Worm (Caenorhabditis elegans): ENCODE data around the gene F02E11.4.
"Not testable (repeated sequence)": the region's sequence is repeated elsewhere in the genome, so short reads cannot be mapped to it uniquely, and the experiment has no call there.

The F02E11.4 gene

DNA sequence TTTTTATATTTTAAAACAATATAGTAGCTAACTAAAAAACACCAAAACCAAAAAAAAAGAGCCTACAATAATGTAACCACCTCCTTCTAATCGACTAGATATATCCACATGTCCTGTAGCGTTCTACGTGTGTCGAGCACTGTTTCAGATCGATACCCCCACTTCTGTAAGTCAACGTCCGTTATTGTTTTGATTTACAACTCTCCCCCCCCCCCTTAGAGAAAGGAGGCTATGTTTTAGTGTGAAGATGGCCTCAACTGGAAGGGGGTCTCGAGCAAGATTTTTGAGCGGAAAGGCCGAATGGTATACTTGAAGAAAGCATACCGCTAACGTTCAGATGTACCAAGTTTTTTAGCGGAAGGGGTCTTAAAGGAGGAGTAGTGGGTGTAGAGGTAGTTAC, at the start of gene F02E11.4:
Gene F02E11.4, minus strand, starts transcription at position 101 of the 400 bp plus-strand sequence.
- no peak for TF ChIP-seq him-1 (tag; optimal IDR thresholded peaks at IDR 0.05)
- no peak for TF ChIP-seq W03F9.2 (tag; optimal IDR thresholded peaks at IDR 0.05)
- TF ChIP-seq dao-5 (tag; optimal IDR thresholded peaks at IDR 0.05): no peak

DNA sequence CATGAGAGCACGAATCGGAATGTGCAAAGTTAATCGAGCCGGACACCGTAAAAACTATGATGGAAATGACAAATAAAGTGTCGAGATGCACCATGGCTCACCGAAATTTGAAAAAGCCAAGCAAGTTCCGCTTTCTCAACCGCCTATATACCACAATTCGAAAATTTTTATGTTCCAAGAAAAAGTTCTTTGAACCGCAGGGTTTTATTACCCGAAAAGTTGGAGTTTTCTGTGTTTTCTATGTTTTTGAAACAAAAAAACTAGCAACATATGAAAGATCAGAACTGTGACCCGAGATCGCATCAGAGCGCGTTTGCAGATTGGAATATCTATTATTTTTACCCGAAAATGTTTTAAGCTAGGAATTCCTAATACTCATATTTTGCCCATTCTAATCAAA, 49.5 kb upstream of the F02E11.4 start, which contains the start of gene Y46D2A.3:
Gene Y46D2A.3, minus strand, starts transcription at position 101 of the 400 bp plus-strand sequence.
- TF ChIP-seq dao-5 (tag; optimal IDR thresholded peaks at IDR 0.05) (no peak), W03F9.2 (tag; optimal IDR thresholded peaks at IDR 0.05) (no peak), him-1 (tag; optimal IDR thresholded peaks at IDR 0.05) (no peak)

DNA sequence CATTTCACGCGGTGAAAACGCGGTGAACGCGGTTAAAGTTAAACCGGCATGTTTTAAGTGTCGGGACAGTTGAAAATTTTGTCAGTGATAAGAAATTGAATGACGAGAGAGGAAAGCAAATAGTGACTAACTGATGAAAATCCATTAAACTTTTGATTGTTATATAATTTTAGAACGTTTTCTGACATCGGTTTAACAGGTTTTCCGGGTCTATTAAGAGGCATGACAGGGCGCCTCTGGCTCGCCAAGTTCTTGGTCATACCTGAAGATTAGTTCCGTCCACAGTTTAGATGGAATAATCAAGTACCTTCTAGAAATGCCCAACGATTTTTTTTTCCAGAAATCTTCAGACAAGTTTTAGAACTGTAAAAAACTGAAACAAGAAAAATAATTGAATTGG, 45.6 kb upstream of the F02E11.4 start, which contains the start of gene Y46D2A.2:
Gene Y46D2A.2, minus strand, starts transcription at position 101 of the 400 bp plus-strand sequence.
- TF ChIP-seq dao-5 (tag; optimal IDR thresholded peaks at IDR 0.05) (no peak), W03F9.2 (tag; optimal IDR thresholded peaks at IDR 0.05) (no peak), him-1 (tag; optimal IDR thresholded peaks at IDR 0.05) (no peak)

DNA sequence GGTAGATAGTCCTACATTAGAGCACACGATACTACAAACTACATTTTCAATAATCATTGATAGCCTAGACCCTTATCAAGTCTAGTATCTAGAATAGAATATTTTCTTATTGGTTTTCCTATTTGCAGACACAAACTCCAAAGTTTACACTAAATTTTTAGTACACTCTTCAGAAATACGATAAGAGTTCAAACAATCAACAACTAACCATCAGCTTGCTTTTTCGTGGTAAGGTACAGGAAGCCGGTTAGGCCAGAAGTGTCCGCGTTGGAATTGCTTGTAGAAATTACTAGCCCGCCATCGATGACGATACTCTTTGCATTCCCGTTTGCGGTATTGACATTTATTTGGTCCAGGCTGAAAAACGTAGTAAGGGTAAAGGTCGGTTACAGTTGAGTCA, 44.7 kb upstream of the F02E11.4 start, which contains the start of gene Y46D2A.1:
Gene Y46D2A.1, plus strand, starts transcription at position 301 of the 400 bp plus-strand sequence.
- TF ChIP-seq W03F9.2 (tag; optimal IDR thresholded peaks at IDR 0.05) (no peak), dao-5 (tag; optimal IDR thresholded peaks at IDR 0.05) (no peak), him-1 (tag; optimal IDR thresholded peaks at IDR 0.05) (no peak)

DNA sequence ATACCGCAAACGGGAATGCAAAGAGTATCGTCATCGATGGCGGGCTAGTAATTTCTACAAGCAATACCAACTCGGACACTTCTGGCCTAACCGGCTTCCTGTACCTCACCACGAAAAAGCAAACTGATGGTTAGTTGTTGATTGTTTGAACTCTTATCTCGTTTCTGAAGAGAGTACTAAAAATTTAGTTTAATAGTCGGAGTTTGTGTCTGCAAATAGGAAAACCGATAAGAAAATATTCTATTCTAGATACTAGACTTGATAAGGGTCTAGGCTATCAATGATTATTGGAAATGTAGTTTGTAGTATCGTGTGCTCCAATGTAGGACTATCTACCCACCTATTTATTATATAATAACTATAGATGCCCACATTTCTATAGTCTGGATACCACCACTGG, 41.3 kb upstream of the F02E11.4 start:
- TF ChIP-seq dao-5 (tag; optimal IDR thresholded peaks at IDR 0.05): no peak
- TF ChIP-seq W03F9.2 (tag; optimal IDR thresholded peaks at IDR 0.05): no peak
- TF ChIP-seq him-1 (tag; optimal IDR thresholded peaks at IDR 0.05): no peak

DNA sequence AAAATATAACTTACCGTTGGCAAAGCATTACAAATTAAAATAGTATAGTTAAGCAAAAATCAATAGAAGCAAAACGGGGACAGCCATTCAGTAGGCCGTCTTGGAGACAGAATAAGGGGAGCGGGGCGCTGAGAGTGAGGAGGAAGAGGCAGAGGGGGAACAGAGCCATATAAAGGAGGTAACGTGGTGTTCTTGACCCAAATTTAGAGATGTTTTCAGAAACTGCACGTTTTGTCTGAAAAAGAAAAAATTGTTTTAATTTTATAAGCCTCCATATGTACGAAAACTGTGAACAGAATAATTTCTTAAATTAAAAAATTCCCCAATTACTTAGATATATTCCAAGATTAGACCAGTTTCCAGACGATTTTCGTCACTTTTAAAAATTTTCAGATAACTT, 35.9 kb upstream of the F02E11.4 start, which contains the start of gene F39E9.6:
Gene F39E9.6, minus strand, starts transcription at position 101 of the 400 bp plus-strand sequence.
- TF ChIP-seq dao-5 (tag; optimal IDR thresholded peaks at IDR 0.05): no peak
- no peak for TF ChIP-seq him-1 (tag; optimal IDR thresholded peaks at IDR 0.05)
- TF ChIP-seq W03F9.2 (tag; optimal IDR thresholded peaks at IDR 0.05): no peak

DNA sequence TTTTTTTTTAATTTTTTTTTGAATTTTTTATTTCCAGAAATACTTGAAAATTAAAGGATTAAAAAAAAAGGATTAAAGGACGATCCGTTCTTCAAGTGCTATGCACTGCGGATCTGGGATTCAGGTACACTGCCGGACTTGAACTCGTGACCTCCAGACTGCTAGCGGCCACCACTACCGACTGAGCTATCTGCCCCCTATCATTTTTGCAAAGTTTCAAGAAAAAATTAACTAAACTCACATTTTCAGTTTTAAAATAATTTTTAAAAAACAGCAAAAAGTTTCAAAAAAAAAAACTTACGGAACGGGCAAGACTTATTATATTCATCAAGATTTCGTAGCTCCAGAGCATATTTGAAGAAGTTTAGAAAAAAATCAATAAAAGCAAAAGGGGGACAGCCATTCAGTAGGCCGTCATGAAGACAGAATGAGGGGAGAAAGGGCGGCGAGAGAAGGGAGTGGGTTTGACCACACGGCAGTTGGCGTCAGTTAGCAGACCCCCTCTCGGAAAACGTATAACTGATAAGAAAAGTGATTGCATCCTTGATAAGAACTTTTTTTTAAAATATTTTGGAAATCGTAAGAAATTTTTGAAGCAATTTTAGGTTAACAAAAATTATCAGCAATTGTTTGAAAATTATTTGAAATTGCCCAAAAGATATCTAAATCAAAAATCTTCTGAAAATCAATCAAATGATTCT, 33.5 kb upstream of the F02E11.4 start:
- no peak for TF ChIP-seq W03F9.2 (tag; optimal IDR thresholded peaks at IDR 0.05)
- no peak for TF ChIP-seq him-1 (tag; optimal IDR thresholded peaks at IDR 0.05)
- no peak for TF ChIP-seq dao-5 (tag; optimal IDR thresholded peaks at IDR 0.05)

DNA sequence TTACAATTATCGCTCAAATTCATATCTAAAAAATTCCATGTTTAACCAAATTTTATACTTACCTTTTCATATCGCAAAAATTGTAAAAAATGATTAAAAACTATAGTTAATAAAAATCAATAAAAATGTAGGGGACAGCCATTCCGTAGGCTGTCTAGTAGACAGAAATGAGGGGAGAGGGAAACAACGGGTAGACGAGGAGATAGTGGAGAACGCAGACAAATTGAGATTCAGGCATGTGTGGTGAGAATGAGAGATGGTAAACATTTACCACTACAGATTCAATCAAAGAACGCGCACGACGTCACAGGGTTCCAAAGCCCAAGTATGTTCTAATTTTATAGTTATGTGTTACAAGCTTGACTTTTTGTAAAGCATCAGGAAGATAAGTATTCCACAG, 26.0 kb upstream of the F02E11.4 start:
- TF ChIP-seq him-1 (tag; optimal IDR thresholded peaks at IDR 0.05) (no peak), dao-5 (tag; optimal IDR thresholded peaks at IDR 0.05) (no peak), W03F9.2 (tag; optimal IDR thresholded peaks at IDR 0.05) (no peak)

DNA sequence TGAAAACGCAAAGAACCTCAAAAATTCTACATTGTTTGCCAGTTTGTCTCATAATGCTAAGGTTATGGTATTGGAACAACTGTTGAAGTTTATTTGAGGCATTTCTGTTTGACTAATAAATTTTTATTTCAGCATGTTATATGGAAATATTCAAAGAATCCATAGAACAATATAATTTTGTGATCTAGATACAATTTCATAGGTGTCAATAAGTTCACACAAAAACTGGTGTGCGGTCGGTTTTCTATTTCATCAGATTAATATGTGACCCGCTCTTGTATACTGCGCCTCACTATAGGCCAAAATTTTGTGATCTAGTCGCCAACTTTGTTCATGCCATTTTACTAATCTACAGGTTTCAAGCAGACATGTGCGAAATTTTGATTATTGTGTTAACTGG, 21.9 kb upstream of the F02E11.4 start, which contains the start of gene btb-22:
Gene btb-22, plus strand, starts transcription at position 301 of the 400 bp plus-strand sequence.
- TF ChIP-seq W03F9.2 (tag; optimal IDR thresholded peaks at IDR 0.05): no peak
- no peak for TF ChIP-seq dao-5 (tag; optimal IDR thresholded peaks at IDR 0.05)
- no peak for TF ChIP-seq him-1 (tag; optimal IDR thresholded peaks at IDR 0.05)

DNA sequence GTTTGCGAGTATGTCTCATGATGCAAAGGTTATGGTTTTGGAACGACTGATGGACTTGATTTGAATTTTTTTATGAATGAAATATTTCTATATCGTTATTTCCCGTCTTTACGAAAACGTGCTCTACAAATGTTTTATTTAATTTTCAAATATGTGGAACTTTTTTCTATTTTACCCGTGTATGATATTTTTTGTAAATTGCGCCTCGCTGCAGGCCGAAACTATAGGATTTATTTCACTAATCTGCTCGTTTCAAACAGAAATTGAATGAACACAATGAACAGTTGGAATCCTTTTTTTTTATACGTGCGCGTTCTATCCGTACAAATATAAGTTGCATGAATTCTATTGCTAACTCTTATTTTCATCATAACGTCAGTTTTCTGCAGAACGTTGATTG, 20.3 kb upstream of the F02E11.4 start, which contains the start of gene btb-18:
Gene btb-18, plus strand, starts transcription at position 301 of the 400 bp plus-strand sequence.
- TF ChIP-seq W03F9.2 (tag; optimal IDR thresholded peaks at IDR 0.05) (no peak), him-1 (tag; optimal IDR thresholded peaks at IDR 0.05) (no peak), dao-5 (tag; optimal IDR thresholded peaks at IDR 0.05) (no peak)

DNA sequence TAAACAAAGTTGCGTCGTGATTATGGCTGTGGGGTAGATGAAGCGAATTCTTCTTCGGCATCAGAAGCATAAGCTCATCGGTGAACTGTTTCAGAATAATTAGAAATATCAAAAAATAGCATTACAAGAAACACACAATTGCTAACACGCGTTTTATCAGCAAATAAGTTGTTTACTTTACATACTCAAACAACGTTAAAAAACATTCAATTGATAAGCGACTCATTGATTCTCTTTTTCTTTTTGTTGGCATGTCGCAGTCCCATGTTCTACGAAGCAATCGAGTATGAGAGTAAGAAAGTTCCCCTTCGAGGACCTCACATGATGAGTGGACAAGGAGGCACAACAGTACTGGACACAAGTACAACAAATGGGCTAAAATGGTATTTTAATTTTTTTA, 19.1 kb upstream of the F02E11.4 start, which contains the start of gene btb-16:
Gene btb-16, plus strand, starts transcription at position 240 of the 400 bp plus-strand sequence.
- no peak for TF ChIP-seq him-1 (tag; optimal IDR thresholded peaks at IDR 0.05)
- TF ChIP-seq dao-5 (tag; optimal IDR thresholded peaks at IDR 0.05): no peak
- TF ChIP-seq W03F9.2 (tag; optimal IDR thresholded peaks at IDR 0.05): no peak

DNA sequence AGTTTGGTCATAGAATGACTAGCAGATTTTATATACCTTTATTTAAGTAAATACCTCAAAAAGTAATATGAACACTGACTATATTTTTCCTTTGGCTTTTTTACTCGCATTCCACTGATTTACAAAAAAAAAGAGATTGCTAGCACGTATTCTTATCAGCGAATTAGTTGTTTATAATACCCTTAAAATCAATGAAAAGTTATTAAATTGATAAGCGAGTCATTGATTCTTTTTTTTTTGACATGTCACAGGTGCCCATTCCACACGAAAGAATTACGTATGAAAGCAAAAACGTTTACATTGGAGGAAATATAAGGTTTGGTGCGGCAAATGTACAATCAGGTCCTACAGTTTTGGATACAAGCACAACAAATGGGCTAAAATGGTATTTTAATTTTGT, 17.6 kb upstream of the F02E11.4 start, which contains the start of gene btb-17:
Gene btb-17, plus strand, starts transcription at position 213 of the 400 bp plus-strand sequence.
- TF ChIP-seq dao-5 (tag; optimal IDR thresholded peaks at IDR 0.05): no peak
- no peak for TF ChIP-seq him-1 (tag; optimal IDR thresholded peaks at IDR 0.05)
- TF ChIP-seq W03F9.2 (tag; optimal IDR thresholded peaks at IDR 0.05): no peak

DNA sequence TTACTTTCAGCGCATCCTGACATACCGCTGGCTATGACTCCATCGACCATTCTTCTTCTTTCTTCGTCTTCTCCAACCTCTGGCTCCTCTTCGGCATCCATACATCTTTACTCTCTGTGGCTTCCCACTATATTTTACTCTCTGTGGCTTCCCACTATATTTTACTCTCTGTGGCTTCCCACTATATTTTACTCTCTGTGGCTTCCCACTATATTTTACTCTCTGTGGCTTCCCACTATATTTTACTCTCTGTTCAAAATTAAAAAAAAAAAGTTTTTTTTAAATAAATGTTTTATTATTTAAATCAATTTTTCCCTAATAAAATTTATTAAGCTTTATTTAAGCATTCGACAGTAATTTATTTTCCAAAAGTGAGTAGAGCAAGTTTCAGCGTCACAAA, 13.0 kb upstream of the F02E11.4 start, which contains the start of gene F39E9.14:
Gene F39E9.14, minus strand, starts transcription at position 101 of the 400 bp plus-strand sequence.
- TF ChIP-seq him-1, dao-5, W03F9.2 (tag; optimal IDR thresholded peaks at IDR 0.05): not testable (repeated sequence)

DNA sequence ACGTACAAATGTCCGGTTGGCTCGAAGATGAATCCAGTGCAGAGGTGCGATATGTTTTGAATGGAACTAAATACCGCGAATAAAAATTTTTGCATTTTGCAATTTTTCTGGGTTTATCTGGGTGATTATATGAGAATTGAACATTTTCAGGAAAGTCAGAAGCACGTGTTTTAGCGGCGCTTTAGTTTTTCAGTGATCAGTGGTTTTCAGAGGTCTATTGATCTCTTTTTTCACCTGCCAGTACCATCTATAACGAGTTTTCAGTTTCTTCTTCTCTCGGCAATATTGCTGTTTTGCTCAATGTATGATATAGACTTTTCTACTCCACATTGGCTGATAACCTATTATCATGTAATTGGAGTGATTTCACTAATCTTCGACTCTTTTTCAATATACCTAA, 9.5 kb upstream of the F02E11.4 start, which contains the start of gene sri-63:
Gene sri-63, plus strand, starts transcription at position 301 of the 400 bp plus-strand sequence.
- TF ChIP-seq W03F9.2 (tag; optimal IDR thresholded peaks at IDR 0.05): no peak
- TF ChIP-seq dao-5 (tag; optimal IDR thresholded peaks at IDR 0.05): no peak
- TF ChIP-seq him-1 (tag; optimal IDR thresholded peaks at IDR 0.05): no peak

Data from whole organism, L4/young adult.